Worm (Caenorhabditis elegans): ENCODE results near the gene glb-21.
A peak's percentile ranks its signal among the peaks of the same experiment; 100 is the strongest.

The glb-21 gene

ce11 chrIV:10666523-10666922 is 45.1 kb downstream of the glb-21 start, which contains the start of gene epi-1:
TSS of gene epi-1 (plus strand) at chrIV:10666823.
- TF ChIP-seq ama-1 (optimal IDR thresholded peaks at IDR 0.05) (no peak), zag-1 (tag; optimal IDR thresholded peaks at IDR 0.05) (no peak), nfya-1 (tag; optimal IDR thresholded peaks at IDR 0.05; ENCODE audit: insufficient read depth) (no peak), nhr-12 (tag; optimal IDR thresholded peaks at IDR 0.05) (no peak), R02D3.7 (tag; optimal IDR thresholded peaks at IDR 0.05) (no peak), nhr-67 (tag; optimal IDR thresholded peaks at IDR 0.05) (no peak), pqm-1 (tag; optimal IDR thresholded peaks at IDR 0.05) (no peak), ztf-4 (tag; optimal IDR thresholded peaks at IDR 0.05) (no peak), nhr-43 (tag; optimal IDR thresholded peaks at IDR 0.05; ENCODE audit: poor library complexity, severe bottlenecking) (no peak), nhr-237 (tag; optimal IDR thresholded peaks at IDR 0.05) (no peak), nhr-23 (tag; optimal IDR thresholded peaks at IDR 0.05) (no peak), eor-1 (tag; optimal IDR thresholded peaks at IDR 0.05) (no peak), ceh-16 (tag; optimal IDR thresholded peaks at IDR 0.05) (no peak), ceh-82 (tag; optimal IDR thresholded peaks at IDR 0.05) (no peak), lin-15B (tag; optimal IDR thresholded peaks at IDR 0.05) (no peak), nhr-25 (tag; optimal IDR thresholded peaks at IDR 0.05) (no peak), pha-4 (tag; optimal IDR thresholded peaks at IDR 0.05) (no peak), egl-5 (tag; optimal IDR thresholded peaks at IDR 0.05) (no peak), unc-62 (GFP tag; optimal IDR thresholded peaks at IDR 0.05) (no peak), nhr-77 (tag; optimal IDR thresholded peaks at IDR 0.05) (no peak)

ce11 chrIV:10664134-10664533 is 47.5 kb downstream of the glb-21 start, which contains the start of gene K08C7.7:
TSS of gene K08C7.7 (plus strand) at chrIV:10664434.
- TF ChIP-seq sea-2 (GFP tag; optimal IDR thresholded peaks at IDR 0.05) (no peak), daf-12 (tag; optimal IDR thresholded peaks at IDR 0.05) (no peak), pqm-1 (tag; optimal IDR thresholded peaks at IDR 0.05) (no peak), ceh-28 (tag; optimal IDR thresholded peaks at IDR 0.05) (no peak), skn-1 (tag; optimal IDR thresholded peaks at IDR 0.05) (no peak), R02D3.7 (tag; optimal IDR thresholded peaks at IDR 0.05) (no peak), unc-62 (GFP tag; optimal IDR thresholded peaks at IDR 0.05) (no peak), jun-1 (tag; optimal IDR thresholded peaks at IDR 0.05) (no peak), ztf-4 (tag; optimal IDR thresholded peaks at IDR 0.05) (no peak), ceh-16 (tag; optimal IDR thresholded peaks at IDR 0.05) (no peak), tbx-2 (tag; optimal IDR thresholded peaks at IDR 0.05) (no peak), ztf-11 (tag; optimal IDR thresholded peaks at IDR 0.05) (no peak), nhr-43 (tag; optimal IDR thresholded peaks at IDR 0.05; ENCODE audit: poor library complexity, severe bottlenecking) (no peak), ceh-9 (tag; optimal IDR thresholded peaks at IDR 0.05) (no peak), fkh-2 (tag; optimal IDR thresholded peaks at IDR 0.05) (no peak), egl-5 (tag; optimal IDR thresholded peaks at IDR 0.05) (no peak)

ce11 chrIV:10661760-10662159 is 49.8 kb downstream of the glb-21 start, which contains the start of gene fmo-1:
TSS of gene fmo-1 (plus strand) at chrIV:10661857.
- TF ChIP-seq zag-1 (tag; optimal IDR thresholded peaks at IDR 0.05) (no peak), nhr-237 (tag; optimal IDR thresholded peaks at IDR 0.05) (no peak), pqm-1 (tag; optimal IDR thresholded peaks at IDR 0.05) (peak; percentile 66), ceh-82 (tag; optimal IDR thresholded peaks at IDR 0.05) (no peak), ztf-4 (tag; optimal IDR thresholded peaks at IDR 0.05) (no peak), jun-1 (tag; optimal IDR thresholded peaks at IDR 0.05) (no peak), fkh-2 (tag; optimal IDR thresholded peaks at IDR 0.05) (no peak), nhr-76 (tag; optimal IDR thresholded peaks at IDR 0.05) (no peak), hmg-11 (tag; optimal IDR thresholded peaks at IDR 0.05) (no peak), mdl-1 (tag; optimal IDR thresholded peaks at IDR 0.05) (no peak), unc-39 (tag; optimal IDR thresholded peaks at IDR 0.05) (no peak), elt-2 (tag; optimal IDR thresholded peaks at IDR 0.05) (peak; percentile 57), ceh-9 (tag; optimal IDR thresholded peaks at IDR 0.05) (no peak), eor-1 (tag; optimal IDR thresholded peaks at IDR 0.05) (no peak)

- TF ChIP-seq elt-3 (tag; optimal IDR thresholded peaks at IDR 0.05) = no peak
- no peak for TF ChIP-seq hmg-11 (tag; optimal IDR thresholded peaks at IDR 0.05)
- no peak for TF ChIP-seq nfya-1 (tag; optimal IDR thresholded peaks at IDR 0.05; ENCODE audit: insufficient read depth)
- peak; percentile 51 for TF ChIP-seq pqm-1 (tag; optimal IDR thresholded peaks at IDR 0.05)
Observed at ce11 chrIV:10661072-10661471, 50.5 kb downstream of the glb-21 start.
